Fruit fly (Drosophila melanogaster) S2 (cell line): Measurements from ENCODE around the gene EndoGI.

ENCODE experiments used
- CG8478 ChIP-seq: fragments of >200 bp; optimal IDR thresholded peaks from 2 replicates; lab custom pipeline; 2018
- CTCF ChIP-seq, 2 experiments: fragments of >200 bp; optimal IDR thresholded peaks; 2 replicates each; lab custom pipeline; 2018

EndoGI gene

dm6 chr2L:16268107-16268539 is 10.6 kb downstream of the EndoGI start:
- TF ChIP-seq CG8478 (lab: Kevin White, UChicago), result no peak
- no peak for TF ChIP-seq CTCF (optimal IDR thresholded peaks at IDR 0.05; lab: Kevin White, UChicago)

dm6 chr2L:16268869-16269231 is 11.4 kb downstream of the EndoGI start:
- TF ChIP-seq CG8478 (lab: Kevin White, UChicago) (no peak), CTCF (optimal IDR thresholded peaks at IDR 0.05; lab: Kevin White, UChicago) (no peak)

dm6 chr2L:16269232-16270134 is 12.0 kb downstream of the EndoGI start:
- TF ChIP-seq CTCF (optimal IDR thresholded peaks at IDR 0.05; lab: Kevin White, UChicago) (no peak), CG8478 (lab: Kevin White, UChicago) (no peak)

- TF ChIP-seq CG8478 (lab: Kevin White, UChicago), result no peak
Measured at dm6 chr2L:16270667-16271485, 13.4 kb downstream of the EndoGI start.

dm6 chr2L:16271486-16271806 is 14.0 kb downstream of the EndoGI start:
- no peak for TF ChIP-seq CTCF (optimal IDR thresholded peaks at IDR 0.05; lab: Kevin White, UChicago)
- TF ChIP-seq CG8478 (lab: Kevin White, UChicago), result no peak

dm6 chr2L:16272730-16273129 is 15.2 kb downstream of the EndoGI start:
- TF ChIP-seq CG8478 (lab: Kevin White, UChicago) (no peak), CTCF (optimal IDR thresholded peaks at IDR 0.05; lab: Kevin White, UChicago) (no peak)

dm6 chr2L:16273439-16273838 is 16.0 kb downstream of the EndoGI start:
- TF ChIP-seq CG8478 (lab: Kevin White, UChicago) (no peak), CTCF (optimal IDR thresholded peaks at IDR 0.05; lab: Kevin White, UChicago) (no peak)

dm6 chr2L:16274100-16274499 is 16.6 kb downstream of the EndoGI start:
- TF ChIP-seq CG8478 (lab: Kevin White, UChicago) (no peak), CTCF (optimal IDR thresholded peaks at IDR 0.05; lab: Kevin White, UChicago) (no peak)

dm6 chr2L:16275177-16275808 is 17.8 kb downstream of the EndoGI start:
- TF ChIP-seq CG8478 (lab: Kevin White, UChicago) (no peak), CTCF (optimal IDR thresholded peaks at IDR 0.05; lab: Kevin White, UChicago) (no peak)

dm6 chr2L:16275809-16276178 is 18.3 kb downstream of the EndoGI start:
- TF ChIP-seq CG8478 (lab: Kevin White, UChicago), result no peak
- TF ChIP-seq CTCF (optimal IDR thresholded peaks at IDR 0.05; lab: Kevin White, UChicago), result peak; percentile 57 to 81

- TF ChIP-seq CG8478 (lab: Kevin White, UChicago) (no peak), CTCF (optimal IDR thresholded peaks at IDR 0.05; lab: Kevin White, UChicago) (no peak)
Measured at dm6 chr2L:16276820-16277219, 19.3 kb downstream of the EndoGI start.

- no peak for TF ChIP-seq CTCF (optimal IDR thresholded peaks at IDR 0.05; lab: Kevin White, UChicago)
- TF ChIP-seq CG8478 (lab: Kevin White, UChicago), result no peak
Measured at dm6 chr2L:16277922-16278321, 20.4 kb downstream of the EndoGI start.

- TF ChIP-seq CTCF (optimal IDR thresholded peaks at IDR 0.05; lab: Kevin White, UChicago) (no peak), CG8478 (lab: Kevin White, UChicago) (no peak)
Measured at dm6 chr2L:16278842-16279241, 21.4 kb downstream of the EndoGI start.

- TF ChIP-seq CTCF (optimal IDR thresholded peaks at IDR 0.05; lab: Kevin White, UChicago) (no peak), CG8478 (lab: Kevin White, UChicago) (no peak)
Measured at dm6 chr2L:16279774-16280252, 22.3 kb downstream of the EndoGI start.
